Fruit fly (Drosophila melanogaster): ENCODE measurements around the gene dsb.

The dsb gene

dm6 chr3L:1876215-1876625, 33.8 kb downstream of the dsb start, which contains the start of gene dre4 (continued):
- TF ChIP-seq CG7987 (GFP tag; optimal IDR thresholded peaks at IDR 0.05) (peak; percentile 37), CG17359 (tag; optimal IDR thresholded peaks at IDR 0.05) (peak; percentile 75), jing (GFP tag; optimal IDR thresholded peaks at IDR 0.05) (peak; percentile 23), Poxn (GFP tag; IDR thresholded peaks at IDR 0.05) (no peak), CG11695 (GFP tag; IDR thresholded peaks at IDR 0.05) (peak; percentile 62), Hsf (GFP tag; optimal IDR thresholded peaks at IDR 0.05) (peak; percentile 80), dmrt11E (tag; optimal IDR thresholded peaks at IDR 0.05) (peak; percentile 72), nerfin-1 (tag; optimal IDR thresholded peaks at IDR 0.05) (peak; percentile 94), CG14965 (GFP tag; optimal IDR thresholded peaks at IDR 0.05; ENCODE audit: borderline replicate concordance) (no peak), CG10366 (GFP tag; IDR thresholded peaks at IDR 0.05) (peak; percentile 62), tap (tag; optimal IDR thresholded peaks at IDR 0.05) (peak; percentile 35), vvl (GFP tag; IDR thresholded peaks at IDR 0.05) (peak; percentile 86), ap (GFP tag; IDR thresholded peaks at IDR 0.05) (peak; percentile 52), CG6683 (GFP tag; optimal IDR thresholded peaks at IDR 0.05) (peak; percentile 34), Dp (GFP tag; optimal IDR thresholded peaks at IDR 0.05) (peak; percentile 81), Myb (GFP tag; optimal IDR thresholded peaks at IDR 0.05) (peak; percentile 73), BEAF-32 (GFP tag; optimal IDR thresholded peaks at IDR 0.05) (peak; percentile 63), CG6765 (GFP tag; optimal IDR thresholded peaks at IDR 0.05) (peak; percentile 62), CG2202 (tag; optimal IDR thresholded peaks at IDR 0.05) (peak; percentile 48), CG11504 (tag; optimal IDR thresholded peaks at IDR 0.05) (peak; percentile 75), CG6689 (GFP tag; IDR thresholded peaks at IDR 0.05) (0 out of 2 replicates have a peak, but pooled peaks have one; percentile 40), CG15601 (tag; optimal IDR thresholded peaks at IDR 0.05) (peak; percentile 64), seq (GFP tag; IDR thresholded peaks at IDR 0.05) (peak; percentile 60; the same call in 1 of the 2 replicates), CG18599 (GFP tag; optimal IDR thresholded peaks at IDR 0.05) (peak; percentile 80), mld (GFP tag; IDR thresholded peaks at IDR 0.05; ENCODE audit: partially characterized antibody) (no peak), D (optimal IDR thresholded peaks at IDR 0.05) (no peak), D (GFP tag; optimal IDR thresholded peaks at IDR 0.05) (peak; percentile 28), Dad (GFP tag; optimal IDR thresholded peaks at IDR 0.05) (peak; percentile 72), kay (GFP tag; optimal IDR thresholded peaks at IDR 0.05) (peak; percentile 46), CG10267 (tag; optimal IDR thresholded peaks at IDR 0.05) (peak; percentile 66), slbo (GFP tag; IDR thresholded peaks at IDR 0.05) (peak; percentile 87), Nf-YA (GFP tag; IDR thresholded peaks at IDR 0.05) (peak; percentile 41; the same call in 1 of the 2 replicates), knrl (GFP tag; IDR thresholded peaks at IDR 0.05; ENCODE audit: partially characterized antibody) (peak; percentile 60; the same call in 1 of the 3 replicates), CG13296 (GFP tag; optimal IDR thresholded peaks at IDR 0.05) (peak; percentile 30), her (GFP tag; optimal IDR thresholded peaks at IDR 0.05) (peak; percentile 72), nom (GFP tag; optimal IDR thresholded peaks at IDR 0.05) (peak; percentile 47), ac (GFP tag; optimal IDR thresholded peaks at IDR 0.05) (no peak), Lpt (GFP tag; optimal IDR thresholded peaks at IDR 0.05) (no peak), Xrp1 (GFP tag; IDR thresholded peaks at IDR 0.05) (peak; percentile 80), dpn (GFP tag; optimal IDR thresholded peaks at IDR 0.05) (peak; percentile 77 to 80), D19A (tag; optimal IDR thresholded peaks at IDR 0.05) (no peak), MBD-R2 (GFP tag; IDR thresholded peaks at IDR 0.05) (peak; percentile 95), sr (GFP tag; IDR thresholded peaks at IDR 0.05) (no peak), vnd (GFP tag; IDR thresholded peaks at IDR 0.05; ENCODE audit: partially characterized antibody) (no peak), ro (GFP tag; IDR thresholded peaks at IDR 0.05) (no peak), CG8359 (GFP tag; optimal IDR thresholded peaks at IDR 0.05; ENCODE audit: borderline replicate concordance) (no peak), gfzf (GFP tag; optimal IDR thresholded peaks at IDR 0.05) (peak; percentile 97), CG32532 (GFP tag; IDR thresholded peaks at IDR 0.05) (peak; percentile 85), CG34376 (GFP tag; optimal IDR thresholded peaks at IDR 0.05) (peak; percentile 49), CG18476 (GFP tag; optimal IDR thresholded peaks at IDR 0.05) (peak; percentile 61)

Measured in whole organism, embryonic.